Worm (Caenorhabditis elegans) whole organism, mixed stage, embryonic: ENCODE results near the gene irld-4.

Source experiments
- M03D4.4 ChIP-seq: sonication (generic microtip); optimal IDR thresholded peaks from 2 replicates; lab custom pipeline; 2017; ENCODE audit warnings: mild to moderate bottlenecking, missing genetic modification characterization, missing compliant biosample characterization
- bed-3 ChIP-seq: fragments of 200-800 bp; sonication (Bioruptor generic); optimal IDR thresholded peaks from 3 replicates; lab custom pipeline; 2018; ENCODE audit warnings: mild to moderate bottlenecking, missing genetic modification characterization, moderate library complexity, missing compliant biosample characterization
- ceh-43 ChIP-seq: fragments of 200-800 bp; sonication (Bioruptor generic); optimal IDR thresholded peaks from 2 replicates; lab custom pipeline; 2018; ENCODE audit warnings: mild to moderate bottlenecking, missing genetic modification characterization, moderate library complexity, missing compliant biosample characterization
- ceh-83 ChIP-seq: fragments of 200-800 bp; sonication (Bioruptor generic); optimal IDR thresholded peaks from 2 replicates; lab custom pipeline; 2018; ENCODE audit warnings: mild to moderate bottlenecking, missing genetic modification characterization, missing compliant biosample characterization
- ces-1 ChIP-seq: fragments of 150-350 bp; optimal IDR thresholded peaks from 2 replicates; lab custom pipeline; 2014; ENCODE audit warnings: missing biosample characterization, missing genetic modification reagents, missing genetic modification characterization
- cnd-1 ChIP-seq: fragments of 200-800 bp; sonication (Bioruptor generic); optimal IDR thresholded peaks from 2 replicates; lab custom pipeline; 2018; ENCODE audit warnings: mild to moderate bottlenecking, missing genetic modification characterization, missing compliant biosample characterization
- drap-1 ChIP-seq: fragments of 200-800 bp; sonication (Bioruptor generic); optimal IDR thresholded peaks from 3 replicates; lab custom pipeline; 2018; ENCODE audit warnings: mild to moderate bottlenecking, missing genetic modification characterization, missing compliant biosample characterization
- elt-1 ChIP-seq: sonication (generic microtip); optimal IDR thresholded peaks from 2 replicates; lab custom pipeline; 2017; ENCODE audit warnings: missing genetic modification characterization, mild to moderate bottlenecking, missing compliant biosample characterization, antibody characterized with exemption, moderate library complexity, borderline replicate concordance; ENCODE audit not compliant: insufficient read depth
- elt-3 ChIP-seq: fragments of 150-350 bp; optimal IDR thresholded peaks from 2 replicates; lab custom pipeline; 2014; ENCODE audit warnings: missing biosample characterization, missing genetic modification characterization
- flh-1 ChIP-seq: fragments of 200-800 bp; sonication (Bioruptor generic); optimal IDR thresholded peaks from 2 replicates; lab custom pipeline; 2018; ENCODE audit warnings: mild to moderate bottlenecking, missing genetic modification characterization, moderate library complexity, missing compliant biosample characterization
- ham-2 ChIP-seq: fragments of 200-800 bp; sonication (Bioruptor generic); optimal IDR thresholded peaks from 2 replicates; lab custom pipeline; 2018; ENCODE audit warnings: mild to moderate bottlenecking, missing genetic modification characterization, missing compliant biosample characterization
- hlh-1 ChIP-seq: fragments of 150-350 bp; optimal IDR thresholded peaks from 2 replicates; lab custom pipeline; 2014; ENCODE audit warnings: missing biosample characterization, missing genetic modification reagents, missing genetic modification characterization
- lin-13 ChIP-seq: fragments of 150-350 bp; optimal IDR thresholded peaks from 2 replicates; lab custom pipeline; 2014; ENCODE audit warnings: missing biosample characterization, missing genetic modification characterization
- lin-32 ChIP-seq: fragments of 200-800 bp; sonication (Bioruptor generic); optimal IDR thresholded peaks from 2 replicates; lab custom pipeline; 2018; ENCODE audit warnings: mild to moderate bottlenecking, missing genetic modification characterization, missing compliant biosample characterization
- lsy-2 ChIP-seq: fragments of 150-350 bp; optimal IDR thresholded peaks from 2 replicates; lab custom pipeline; 2014; ENCODE audit warnings: missing biosample characterization, missing genetic modification characterization
- mab-5 ChIP-seq: fragments of 150-350 bp; optimal IDR thresholded peaks from 2 replicates; lab custom pipeline; 2014; ENCODE audit warnings: missing biosample characterization, missing genetic modification characterization
- mls-2 ChIP-seq: sonication (generic microtip); optimal IDR thresholded peaks from 2 replicates; lab custom pipeline; 2016; ENCODE audit warnings: mild to moderate bottlenecking, missing genetic modification characterization, moderate library complexity, missing compliant biosample characterization
- nhr-12 ChIP-seq: fragments of 150-350 bp; optimal IDR thresholded peaks from 2 replicates; lab custom pipeline; 2014; ENCODE audit warnings: missing biosample characterization, missing genetic modification characterization
- nhr-2 ChIP-seq: fragments of 150-350 bp; optimal IDR thresholded peaks from 2 replicates; lab custom pipeline; 2014; ENCODE audit warnings: missing biosample characterization, missing genetic modification characterization
- nhr-237 ChIP-seq: fragments of 150-350 bp; optimal IDR thresholded peaks from 2 replicates; lab custom pipeline; 2014; ENCODE audit warnings: missing biosample characterization, missing genetic modification characterization
- sem-2 ChIP-seq: fragments of 200-800 bp; sonication (Bioruptor generic); optimal IDR thresholded peaks from 2 replicates; lab custom pipeline; 2018; ENCODE audit warnings: mild to moderate bottlenecking, missing genetic modification characterization, missing compliant biosample characterization
- snpc-4 ChIP-seq: fragments of 150-350 bp; optimal IDR thresholded peaks from 2 replicates; lab custom pipeline; 2014; ENCODE audit warnings: missing biosample characterization, missing genetic modification characterization
- sptf-1 ChIP-seq: sonication (generic microtip); optimal IDR thresholded peaks from 2 replicates; lab custom pipeline; 2017; ENCODE audit warnings: mild to moderate bottlenecking, missing genetic modification characterization, moderate library complexity, missing compliant biosample characterization
- unc-120 ChIP-seq: sonication (generic microtip); optimal IDR thresholded peaks from 2 replicates; lab custom pipeline; 2017; ENCODE audit warnings: missing genetic modification characterization, missing compliant biosample characterization; ENCODE audit not compliant: poor library complexity, severe bottlenecking
- unc-39 ChIP-seq: fragments of 150-350 bp; optimal IDR thresholded peaks from 2 replicates; lab custom pipeline; 2014; ENCODE audit warnings: missing biosample characterization, missing genetic modification characterization
- unc-62 ChIP-seq: fragments of 150-350 bp; optimal IDR thresholded peaks from 2 replicates; lab custom pipeline; 2014; ENCODE audit warnings: missing biosample characterization, missing genetic modification reagents, missing genetic modification characterization
- zip-8 ChIP-seq: fragments of 150-350 bp; optimal IDR thresholded peaks from 2 replicates; lab custom pipeline; 2014; ENCODE audit warnings: missing biosample characterization, missing genetic modification characterization
- ztf-11 ChIP-seq: fragments of 150-350 bp; optimal IDR thresholded peaks from 2 replicates; lab custom pipeline; 2014; ENCODE audit warnings: missing biosample characterization, missing genetic modification characterization

Gene irld-4

DNA sequence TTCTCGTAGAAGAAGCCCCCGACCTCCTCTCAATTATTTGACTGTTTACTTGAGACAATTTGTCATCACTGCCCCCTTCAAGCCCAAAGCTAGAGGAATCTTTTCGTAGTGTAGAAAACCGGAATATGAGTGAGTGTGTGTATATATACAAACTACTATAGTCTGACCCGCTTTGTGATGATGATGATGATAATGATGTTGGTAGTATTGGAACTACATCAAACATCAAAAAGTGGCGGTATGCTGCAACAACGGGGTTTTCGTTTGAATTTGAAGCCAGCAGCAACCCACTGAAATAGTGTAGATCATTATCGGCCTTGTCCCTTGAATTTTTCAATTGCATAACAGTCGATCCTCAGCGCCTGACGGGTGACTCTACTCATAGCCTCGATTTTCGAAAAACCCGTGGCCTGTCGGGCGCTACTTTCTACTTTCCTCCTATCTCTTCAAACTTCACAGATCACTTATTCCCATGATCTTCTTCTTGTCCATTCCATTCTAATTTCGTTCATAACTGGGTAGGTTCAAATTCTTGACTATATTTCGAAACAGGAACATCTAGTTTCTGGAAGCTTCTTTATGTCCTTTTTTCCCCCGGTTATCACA, 20.9 kb upstream of the irld-4 start:
- TF ChIP-seq zip-8 (tag; lab: Kevin White, UChicago), result no peak
- TF ChIP-seq elt-3 (tag; lab: Kevin White, UChicago), result no peak
- TF ChIP-seq elt-1 (tag; lab: Kevin White, UChicago), result peak; percentile 31

- peak; percentile 24 for TF ChIP-seq mab-5 (tag; lab: Kevin White, UChicago)
- TF ChIP-seq unc-62 (GFP tag; lab: Kevin White, UChicago), result peak; percentile 64
- peak; percentile 51 for TF ChIP-seq unc-120 (tag; lab: Kevin White, UChicago)
- TF ChIP-seq ham-2 (GFP tag; lab: Kevin White, UChicago), result no peak
- peak; percentile 31 for TF ChIP-seq nhr-237 (tag; lab: Kevin White, UChicago)
- TF ChIP-seq nhr-2 (tag; lab: Kevin White, UChicago), result no peak
- no peak for TF ChIP-seq ceh-43 (GFP tag; lab: Kevin White, UChicago)
Measured at ce11 chrIV:14612547-14613329, 20.2 kb upstream of the irld-4 start.

DNA sequence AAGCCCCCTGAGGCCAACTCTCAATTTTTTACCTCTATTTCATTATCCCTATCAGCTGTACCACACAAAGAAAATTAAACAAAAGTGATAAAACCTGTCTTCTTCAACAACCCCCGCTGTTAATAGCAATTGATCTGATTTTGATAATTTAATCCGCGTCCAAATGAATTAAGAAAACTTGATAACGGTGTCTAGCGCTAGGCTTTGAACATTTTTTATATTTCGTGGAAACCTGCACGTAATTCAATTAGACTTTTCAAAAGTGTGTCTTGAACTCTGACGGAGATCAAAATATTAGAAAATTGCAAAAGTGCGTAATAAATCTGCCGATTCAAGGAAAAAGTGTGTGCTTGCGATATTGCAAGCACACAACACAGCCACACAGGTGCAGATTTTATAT, 19.5 kb upstream of the irld-4 start:
- no peak for TF ChIP-seq flh-1
- TF ChIP-seq ztf-11 (tag; lab: Kevin White, UChicago), result no peak
- no peak for TF ChIP-seq lin-13 (tag; lab: Kevin White, UChicago)
- TF ChIP-seq mls-2 (tag; lab: Kevin White, UChicago), result no peak
- no peak for TF ChIP-seq ceh-83 (GFP tag; lab: Kevin White, UChicago)
- no peak for TF ChIP-seq mab-5 (tag; lab: Kevin White, UChicago)
- no peak for TF ChIP-seq ham-2 (GFP tag; lab: Kevin White, UChicago)
- TF ChIP-seq cnd-1 (tag; lab: Kevin White, UChicago), result no peak
- TF ChIP-seq lin-32 (GFP tag; lab: Kevin White, UChicago), result no peak

- no peak for TF ChIP-seq snpc-4 (tag; lab: Kevin White, UChicago)
- no peak for TF ChIP-seq unc-120 (tag; lab: Kevin White, UChicago)
- TF ChIP-seq ceh-83 (GFP tag; lab: Kevin White, UChicago), result no peak
- TF ChIP-seq ztf-11 (tag; lab: Kevin White, UChicago), result no peak
- TF ChIP-seq drap-1 (GFP tag; lab: Kevin White, UChicago), result no peak
- TF ChIP-seq bed-3, result no peak
- no peak for TF ChIP-seq mab-5 (tag; lab: Kevin White, UChicago)
- TF ChIP-seq cnd-1 (tag; lab: Kevin White, UChicago), result no peak
- no peak for TF ChIP-seq unc-62 (GFP tag; lab: Kevin White, UChicago)
- TF ChIP-seq M03D4.4 (tag; lab: Kevin White, UChicago), result no peak
- TF ChIP-seq ham-2 (GFP tag; lab: Kevin White, UChicago), result no peak
- TF ChIP-seq lin-13 (tag; lab: Kevin White, UChicago), result no peak
- no peak for TF ChIP-seq ceh-43 (GFP tag; lab: Kevin White, UChicago)
- TF ChIP-seq sem-2 (GFP tag; lab: Kevin White, UChicago), result no peak
Measured at ce11 chrIV:14614176-14614740, 18.6 kb upstream of the irld-4 start.

DNA sequence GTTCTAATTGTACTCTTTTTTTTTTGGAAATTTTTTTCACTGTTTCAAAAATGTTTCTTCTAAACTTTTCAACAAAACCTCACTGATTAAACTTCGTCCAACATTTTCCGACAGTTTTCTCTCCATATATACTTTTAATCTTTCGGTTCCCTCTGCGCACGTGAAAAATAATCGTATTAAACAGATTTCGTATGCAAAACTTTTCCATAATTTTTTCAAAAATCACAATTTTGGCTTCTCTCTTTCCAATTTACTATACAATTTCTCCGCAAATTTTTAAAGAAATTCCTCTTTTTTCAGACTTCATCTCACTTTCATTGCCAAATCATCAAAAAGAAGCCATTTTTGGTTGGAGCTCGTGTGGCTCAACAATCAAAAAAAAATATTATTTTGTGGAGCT, 16.6 kb upstream of the irld-4 start, which contains the start of gene dmd-6:
Gene dmd-6, plus strand, starts transcription at position 301 of the 400 bp plus-strand sequence.
- TF ChIP-seq bed-3 (no peak), unc-39 (tag; lab: Kevin White, UChicago) (no peak), sptf-1 (tag; lab: Kevin White, UChicago) (no peak), ces-1 (no peak), hlh-1 (no peak), ham-2 (GFP tag; lab: Kevin White, UChicago) (no peak), elt-1 (tag; lab: Kevin White, UChicago) (no peak), zip-8 (tag; lab: Kevin White, UChicago) (no peak), sem-2 (GFP tag; lab: Kevin White, UChicago) (no peak), M03D4.4 (tag; lab: Kevin White, UChicago) (no peak), lin-32 (GFP tag; lab: Kevin White, UChicago) (no peak), lsy-2 (tag; lab: Kevin White, UChicago) (no peak), ceh-83 (GFP tag; lab: Kevin White, UChicago) (no peak), unc-62 (GFP tag; lab: Kevin White, UChicago) (no peak), cnd-1 (tag; lab: Kevin White, UChicago) (no peak), nhr-12 (no peak)
